Worm (Caenorhabditis elegans): ENCODE measurements around the gene fbxb-85.
A peak's percentile ranks its signal among the peaks of the same experiment; 100 is the strongest.

fbxb-85 gene

DNA sequence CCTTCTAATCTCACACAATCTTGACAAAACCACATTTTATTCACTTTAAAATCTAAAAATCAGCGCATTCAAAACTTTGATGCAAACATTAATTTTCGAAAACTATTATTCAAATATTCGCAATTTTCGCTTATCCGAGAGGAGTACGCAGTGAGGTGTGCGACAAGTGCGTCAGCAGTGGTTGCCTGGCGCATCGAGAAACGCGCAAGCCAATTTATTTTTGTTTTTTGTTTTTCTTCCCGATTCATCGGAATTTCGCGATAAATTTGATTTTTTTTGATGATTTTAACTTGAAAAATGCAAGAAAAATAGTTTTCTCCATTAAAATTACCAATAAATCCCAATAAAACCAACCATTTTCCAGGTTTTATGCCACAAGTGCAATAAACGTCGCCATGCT, at the start of gene fbxb-85, which contains the start of gene hex-3:
Gene fbxb-85, minus strand, starts transcription at position 106 of the 400 bp plus-strand sequence.
Gene hex-3, plus strand, starts transcription at position 365 of the 400 bp plus-strand sequence.
- TF ChIP-seq C08G9.2 (tag; optimal IDR thresholded peaks at IDR 0.05) (peak; percentile 73), tbx-7 (tag; optimal IDR thresholded peaks at IDR 0.05) (no peak), K09A11.1 (tag; optimal IDR thresholded peaks at IDR 0.05; ENCODE audit: insufficient read depth) (peak; percentile 35), lim-6 (tag; optimal IDR thresholded peaks at IDR 0.05) (peak; percentile 50), tbx-2 (tag; optimal IDR thresholded peaks at IDR 0.05) (peak; percentile 86), ref-2 (tag; optimal IDR thresholded peaks at IDR 0.05) (peak; percentile 80), dve-1 (tag; optimal IDR thresholded peaks at IDR 0.05) (peak; percentile 74), ceh-19 (GFP tag; optimal IDR thresholded peaks at IDR 0.05) (peak; percentile 67), F13H6.1 (tag; optimal IDR thresholded peaks at IDR 0.05) (peak; percentile 75), pros-1 (tag; optimal IDR thresholded peaks at IDR 0.05) (no peak), ztf-16 (tag; optimal IDR thresholded peaks at IDR 0.05) (peak; percentile 91), sox-4 (tag; optimal IDR thresholded peaks at IDR 0.05) (peak; percentile 63), fkh-10 (GFP tag; optimal IDR thresholded peaks at IDR 0.05) (no peak), odd-2 (tag; optimal IDR thresholded peaks at IDR 0.05) (no peak), ceh-45 (GFP tag; IDR thresholded peaks at IDR 0.05) (peak; percentile 55; the same call in 1 of the 2 replicates), unc-3 (GFP tag; conservative IDR thresholded peaks at IDR 0.05) (peak; percentile 59), unc-3 (tag; optimal IDR thresholded peaks at IDR 0.05) (peak; percentile 63), dmd-4 (tag; optimal IDR thresholded peaks at IDR 0.05; ENCODE audit: borderline replicate concordance) (peak; percentile 38), pqm-1 (tag; optimal IDR thresholded peaks at IDR 0.05) (peak; percentile 30), pha-2 (tag; optimal IDR thresholded peaks at IDR 0.05) (peak; percentile 71), ahr-1 (tag; optimal IDR thresholded peaks at IDR 0.05) (peak; percentile 42), gmeb-2 (tag; optimal IDR thresholded peaks at IDR 0.05) (peak; percentile 50), sdc-2 (tag; optimal IDR thresholded peaks at IDR 0.05) (peak; percentile 46), elt-4 (tag; optimal IDR thresholded peaks at IDR 0.05) (no peak), C38D4.7 (GFP tag; optimal IDR thresholded peaks at IDR 0.05) (peak; percentile 62), ceh-18 (tag; optimal IDR thresholded peaks at IDR 0.05) (peak; percentile 93), syd-9 (tag; optimal IDR thresholded peaks at IDR 0.05) (peak; percentile 80), ama-1 (optimal IDR thresholded peaks at IDR 0.05) (no peak), elt-2 (tag; optimal IDR thresholded peaks at IDR 0.05) (peak; percentile 86), pha-4 (tag; optimal IDR thresholded peaks at IDR 0.05) (no peak), eyg-1 (tag; optimal IDR thresholded peaks at IDR 0.05) (peak; percentile 47), hlh-6 (tag; optimal IDR thresholded peaks at IDR 0.05) (peak; percentile 80), fkh-6 (tag; optimal IDR thresholded peaks at IDR 0.05) (peak; percentile 53), npax-4 (tag; optimal IDR thresholded peaks at IDR 0.05) (peak; percentile 66), che-1 (tag; optimal IDR thresholded peaks at IDR 0.05) (peak; percentile 65), pat-9 (tag; optimal IDR thresholded peaks at IDR 0.05) (peak; percentile 77), fax-1 (tag; optimal IDR thresholded peaks at IDR 0.05) (peak; percentile 69), ets-4 (tag; optimal IDR thresholded peaks at IDR 0.05) (peak; percentile 40), ceh-34 (tag; optimal IDR thresholded peaks at IDR 0.05) (peak; percentile 76), nhr-232 (tag; optimal IDR thresholded peaks at IDR 0.05) (peak; percentile 50), hlh-15 (tag; optimal IDR thresholded peaks at IDR 0.05) (peak; percentile 46), ceh-24 (tag; optimal IDR thresholded peaks at IDR 0.05) (peak; percentile 46), ceh-6 (GFP tag; optimal IDR thresholded peaks at IDR 0.05) (peak; percentile 71), ceh-48 (tag; optimal IDR thresholded peaks at IDR 0.05) (peak; percentile 67), ceh-2 (tag; optimal IDR thresholded peaks at IDR 0.05) (peak; percentile 70), hlh-13 (GFP tag; optimal IDR thresholded peaks at IDR 0.05) (peak; percentile 44), unc-86 (tag; optimal IDR thresholded peaks at IDR 0.05) (peak; percentile 88), unc-55 (GFP tag; optimal IDR thresholded peaks at IDR 0.05) (peak; percentile 23), lin-11 (tag; optimal IDR thresholded peaks at IDR 0.05) (peak; percentile 60), pax-1 (tag; optimal IDR thresholded peaks at IDR 0.05) (no peak), ttx-3 (tag; optimal IDR thresholded peaks at IDR 0.05) (peak; percentile 80), hlh-8 (tag; optimal IDR thresholded peaks at IDR 0.05) (peak; percentile 18), sox-2 (GFP tag; IDR thresholded peaks at IDR 0.05) (peak; percentile 17; the same call in 1 of the 2 replicates), zip-5 (tag; optimal IDR thresholded peaks at IDR 0.05) (peak; percentile 28)
